Worm (Caenorhabditis elegans) whole organism, early embryonic: Measurements from ENCODE around the gene T23B12.6.

ENCODE experiments used
- ama-1 ChIP-seq: fragments of 150-350 bp; optimal IDR thresholded peaks from 2 replicates; lab custom pipeline; 2014
- flt-1 ChIP-seq: fragments of 200-800 bp; sonication (Bioruptor generic); IDR thresholded peaks from 2 replicates; pipeline ENCODE4 v1.3.6; 2022; ENCODE audit warnings: missing genetic modification characterization, missing compliant biosample characterization
- hmg-4 ChIP-seq: fragments of 200-800 bp; sonication (Bioruptor generic); optimal IDR thresholded peaks from 2 replicates; lab custom pipeline; 2018; ENCODE audit warnings: mild to moderate bottlenecking, missing genetic modification characterization, missing compliant biosample characterization
- hnd-1 ChIP-seq: sonication (generic microtip); optimal IDR thresholded peaks from 2 replicates; lab custom pipeline; 2016; ENCODE audit warnings: missing genetic modification characterization, missing compliant biosample characterization
- sea-1 ChIP-seq: fragments of 200-800 bp; sonication (Bioruptor generic); conservative IDR thresholded peaks from 2 replicates; pipeline ENCODE4 v1.3.6; 2022; ENCODE audit warnings: missing genetic modification characterization, missing compliant biosample characterization
- tbx-37 ChIP-seq: fragments of 200-800 bp; sonication (Bioruptor generic); conservative IDR thresholded peaks from 2 replicates; pipeline ENCODE4 v1.3.6; 2022; ENCODE audit warnings: missing genetic modification reagents, missing genetic modification characterization, missing compliant biosample characterization

ce11 chrV:8495106-8495505, 34.9 kb upstream of the T23B12.6 start:
- TF ChIP-seq ama-1 = no peak
- TF ChIP-seq hnd-1 (tag; lab: Kevin White, UChicago) = no peak
- no peak for TF ChIP-seq sea-1
- no peak for TF ChIP-seq flt-1 (GFP tag; lab: Robert Waterston, UW)
- no peak for TF ChIP-seq hmg-4
- no peak for TF ChIP-seq tbx-37 (GFP tag; lab: Robert Waterston, UW)
